Worm (Caenorhabditis elegans): ENCODE results near the gene ZK792.1.

ZK792.1 gene

ce11 chrIV:11692071-11692673 is 32.5 kb downstream of the ZK792.1 start (continued):
- TF ChIP-seq ceh-20 (GFP tag; IDR thresholded peaks at IDR 0.05) (0 out of 2 replicates have a peak, but pooled peaks have one; percentile 26), nhr-237 (tag; optimal IDR thresholded peaks at IDR 0.05) (no peak), mes-2 (tag; optimal IDR thresholded peaks at IDR 0.05; ENCODE audit: poor library complexity, severe bottlenecking) (peak; percentile 70), nhr-25 (tag; optimal IDR thresholded peaks at IDR 0.05; ENCODE audit: borderline replicate concordance, insufficient read depth) (peak; percentile 79), gei-8 (GFP tag; optimal IDR thresholded peaks at IDR 0.05) (no peak), T20F7.1 (GFP tag; optimal IDR thresholded peaks at IDR 0.05) (peak; percentile 62), R02D3.7 (tag; optimal IDR thresholded peaks at IDR 0.05) (no peak), dmd-8 (GFP tag; IDR thresholded peaks at IDR 0.05) (0 out of 2 replicates have a peak, but pooled peaks have one; percentile 39), lir-3 (tag; optimal IDR thresholded peaks at IDR 0.05) (no peak), spr-1 (tag; optimal IDR thresholded peaks at IDR 0.05) (peak; percentile 42), daf-12 (tag; optimal IDR thresholded peaks at IDR 0.05) (no peak), lsy-2 (tag; optimal IDR thresholded peaks at IDR 0.05) (peak; percentile 32 to 58), mxl-2 (GFP tag; conservative IDR thresholded peaks at IDR 0.05) (no peak), daf-16 (GFP tag; optimal IDR thresholded peaks at IDR 0.05) (peak in 1 of 2 experiments; percentile 14), daf-16 (tag; optimal IDR thresholded peaks at IDR 0.05) (peak; percentile 68), fkh-10 (GFP tag; optimal IDR thresholded peaks at IDR 0.05) (peak; percentile 69), nhr-28 (tag; optimal IDR thresholded peaks at IDR 0.05) (peak; percentile 96), zfp-2 (tag; optimal IDR thresholded peaks at IDR 0.05) (no peak), Y75B8A.6 (GFP tag; IDR thresholded peaks at IDR 0.05) (no peak), madf-9 (GFP tag; conservative IDR thresholded peaks at IDR 0.05) (peak; percentile 39; the same call in 1 of the 2 replicates), ceh-28 (tag; optimal IDR thresholded peaks at IDR 0.05) (peak; percentile 16), nhr-6 (tag; optimal IDR thresholded peaks at IDR 0.05) (peak; percentile 85), nhr-48 (tag; optimal IDR thresholded peaks at IDR 0.05) (peak; percentile 57), mdt-29 (GFP tag; IDR thresholded peaks at IDR 0.05) (no peak), nhr-11 (tag; optimal IDR thresholded peaks at IDR 0.05) (peak; percentile 50), unc-62 (GFP tag; optimal IDR thresholded peaks at IDR 0.05 in 1 of 2) (peak; percentile 48 to 99), unc-62 (tag; optimal IDR thresholded peaks at IDR 0.05) (no peak), lim-7 (GFP tag; IDR thresholded peaks at IDR 0.05) (0 out of 2 replicates have a peak, but pooled peaks have one; percentile 44), mdl-1 (tag; optimal IDR thresholded peaks at IDR 0.05) (peak; percentile 41 to 85), dpl-1 (GFP tag; optimal IDR thresholded peaks at IDR 0.05) (peak; percentile 34), nhr-102 (tag; optimal IDR thresholded peaks at IDR 0.05) (peak; percentile 61), nhr-111 (GFP tag; optimal IDR thresholded peaks at IDR 0.05) (no peak), nhr-76 (tag; optimal IDR thresholded peaks at IDR 0.05) (no peak), zfp-3 (GFP tag; conservative IDR thresholded peaks at IDR 0.05) (no peak)

ce11 chrIV:11693493-11693892 is 33.8 kb downstream of the ZK792.1 start, which contains the start of gene ZK792.12:
Gene ZK792.12 (plus strand): TSS chrIV:11693793.
- TF ChIP-seq arid-1 (GFP tag; conservative IDR thresholded peaks at IDR 0.05), result no peak
- no peak for TF ChIP-seq gei-8 (GFP tag; optimal IDR thresholded peaks at IDR 0.05)
- TF ChIP-seq mxl-2 (GFP tag; conservative IDR thresholded peaks at IDR 0.05), result no peak
- no peak for TF ChIP-seq dpl-1 (GFP tag; optimal IDR thresholded peaks at IDR 0.05)
- no peak for TF ChIP-seq egl-27 (tag; optimal IDR thresholded peaks at IDR 0.05)
- no peak for TF ChIP-seq ceh-20 (GFP tag; IDR thresholded peaks at IDR 0.05)
- no peak for TF ChIP-seq nhr-76 (tag; optimal IDR thresholded peaks at IDR 0.05)
- no peak for TF ChIP-seq egl-43 (GFP tag; IDR thresholded peaks at IDR 0.05)
- no peak for TF ChIP-seq jun-1 (tag; optimal IDR thresholded peaks at IDR 0.05)
- no peak for TF ChIP-seq Y48G9A.11 (GFP tag; IDR thresholded peaks at IDR 0.05)
- no peak for TF ChIP-seq attf-4 (tag; optimal IDR thresholded peaks at IDR 0.05)
- TF ChIP-seq nhr-48 (tag; optimal IDR thresholded peaks at IDR 0.05), result no peak
- TF ChIP-seq nhr-11 (tag; optimal IDR thresholded peaks at IDR 0.05), result no peak
- TF ChIP-seq ama-1 (optimal IDR thresholded peaks at IDR 0.05), result no peak
- no peak for TF ChIP-seq unc-39 (tag; optimal IDR thresholded peaks at IDR 0.05)
- TF ChIP-seq nhr-25 (tag; optimal IDR thresholded peaks at IDR 0.05; ENCODE audit: borderline replicate concordance, insufficient read depth), result no peak
- TF ChIP-seq ztf-11 (tag; optimal IDR thresholded peaks at IDR 0.05), result no peak
- no peak for TF ChIP-seq php-3 (GFP tag; IDR thresholded peaks at IDR 0.05)
- TF ChIP-seq skn-1 (tag; optimal IDR thresholded peaks at IDR 0.05), result no peak

Data from whole organism, L4 larva.